Worm (Caenorhabditis elegans): ENCODE results near the gene C34E11.4.

The C34E11.4 gene

ce11 chrX:11769278-11769677 is 34.7 kb upstream of the C34E11.4 start, which contains the start of gene ttx-3:
ttx-3 (minus strand) TSS chrX:11769378.
- TF ChIP-seq ama-1 (optimal IDR thresholded peaks at IDR 0.05) (no peak), mdl-1 (tag; optimal IDR thresholded peaks at IDR 0.05) (no peak), snpc-4 (tag; optimal IDR thresholded peaks at IDR 0.05) (no peak), egl-5 (tag; optimal IDR thresholded peaks at IDR 0.05) (no peak), zag-1 (tag; optimal IDR thresholded peaks at IDR 0.05) (no peak), skn-1 (tag; optimal IDR thresholded peaks at IDR 0.05) (no peak), pqm-1 (tag; optimal IDR thresholded peaks at IDR 0.05) (no peak), R02D3.7 (tag; optimal IDR thresholded peaks at IDR 0.05) (no peak), jun-1 (tag; optimal IDR thresholded peaks at IDR 0.05) (no peak), ceh-28 (tag; optimal IDR thresholded peaks at IDR 0.05) (no peak)

DNA sequence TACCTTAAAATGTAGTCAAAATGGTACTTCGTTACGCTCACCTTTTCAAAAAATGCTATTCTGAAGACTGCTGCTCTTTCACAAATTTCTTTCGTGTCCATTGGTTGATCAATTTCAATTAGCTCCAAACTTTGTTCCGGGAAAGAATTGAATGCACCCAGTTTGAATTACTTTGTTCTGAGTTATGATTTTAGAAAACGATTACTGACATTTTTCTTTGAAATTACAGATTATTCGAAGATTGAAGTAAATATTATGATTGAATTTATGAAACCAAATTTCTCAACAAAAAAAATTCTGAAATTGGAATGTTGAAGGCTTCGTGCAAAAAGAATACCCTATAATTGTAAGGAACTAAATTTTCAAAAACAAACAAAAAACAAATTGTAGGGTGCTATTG is 19.8 kb upstream of the C34E11.4 start, which contains the start of gene Y102F5A.1:
Gene Y102F5A.1, minus strand, starts transcription at position 101 of the 400 bp plus-strand sequence.
- TF ChIP-seq nhr-77 (tag; optimal IDR thresholded peaks at IDR 0.05) = no peak
- TF ChIP-seq ztf-11 (tag; optimal IDR thresholded peaks at IDR 0.05) = no peak
- no peak for TF ChIP-seq nhr-12 (tag; optimal IDR thresholded peaks at IDR 0.05)
- no peak for TF ChIP-seq daf-12 (tag; optimal IDR thresholded peaks at IDR 0.05)
- TF ChIP-seq sea-2 (GFP tag; optimal IDR thresholded peaks at IDR 0.05) = no peak
- no peak for TF ChIP-seq pqm-1 (tag; optimal IDR thresholded peaks at IDR 0.05)
- TF ChIP-seq mdl-1 (tag; optimal IDR thresholded peaks at IDR 0.05) = no peak
- TF ChIP-seq fkh-2 (tag; optimal IDR thresholded peaks at IDR 0.05) = no peak

DNA sequence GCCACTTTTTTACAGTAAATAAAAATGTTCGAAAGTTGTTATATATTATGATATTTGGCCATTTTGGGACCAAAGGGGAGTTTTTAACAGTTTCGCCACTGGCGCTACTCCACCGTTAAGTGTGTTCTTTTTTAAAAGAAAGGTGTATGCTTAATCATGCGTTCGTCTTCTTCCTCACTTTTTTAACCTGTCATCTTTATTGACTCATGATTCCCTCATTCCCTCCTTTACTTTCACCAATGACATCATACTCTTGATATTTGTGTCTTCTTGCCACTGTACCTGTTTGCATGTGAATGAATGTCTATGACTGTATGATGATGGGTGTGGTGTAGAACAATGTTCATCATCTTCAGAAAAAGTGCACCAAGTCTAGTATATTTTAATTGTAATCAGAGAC is 13.4 kb upstream of the C34E11.4 start:
- TF ChIP-seq snpc-4 (tag; optimal IDR thresholded peaks at IDR 0.05) = no peak
- peak; percentile 9 for TF ChIP-seq jun-1 (tag; optimal IDR thresholded peaks at IDR 0.05)
- TF ChIP-seq skn-1 (tag; optimal IDR thresholded peaks at IDR 0.05) = peak; percentile 28
- no peak for TF ChIP-seq aly-2 (tag; optimal IDR thresholded peaks at IDR 0.05)
- TF ChIP-seq pqm-1 (tag; optimal IDR thresholded peaks at IDR 0.05) = peak; percentile 88
- TF ChIP-seq nhr-12 (tag; optimal IDR thresholded peaks at IDR 0.05) = no peak
- peak; percentile 55 for TF ChIP-seq elt-2 (tag; optimal IDR thresholded peaks at IDR 0.05)
- peak; percentile 58 for TF ChIP-seq pha-4 (tag; optimal IDR thresholded peaks at IDR 0.05)

DNA sequence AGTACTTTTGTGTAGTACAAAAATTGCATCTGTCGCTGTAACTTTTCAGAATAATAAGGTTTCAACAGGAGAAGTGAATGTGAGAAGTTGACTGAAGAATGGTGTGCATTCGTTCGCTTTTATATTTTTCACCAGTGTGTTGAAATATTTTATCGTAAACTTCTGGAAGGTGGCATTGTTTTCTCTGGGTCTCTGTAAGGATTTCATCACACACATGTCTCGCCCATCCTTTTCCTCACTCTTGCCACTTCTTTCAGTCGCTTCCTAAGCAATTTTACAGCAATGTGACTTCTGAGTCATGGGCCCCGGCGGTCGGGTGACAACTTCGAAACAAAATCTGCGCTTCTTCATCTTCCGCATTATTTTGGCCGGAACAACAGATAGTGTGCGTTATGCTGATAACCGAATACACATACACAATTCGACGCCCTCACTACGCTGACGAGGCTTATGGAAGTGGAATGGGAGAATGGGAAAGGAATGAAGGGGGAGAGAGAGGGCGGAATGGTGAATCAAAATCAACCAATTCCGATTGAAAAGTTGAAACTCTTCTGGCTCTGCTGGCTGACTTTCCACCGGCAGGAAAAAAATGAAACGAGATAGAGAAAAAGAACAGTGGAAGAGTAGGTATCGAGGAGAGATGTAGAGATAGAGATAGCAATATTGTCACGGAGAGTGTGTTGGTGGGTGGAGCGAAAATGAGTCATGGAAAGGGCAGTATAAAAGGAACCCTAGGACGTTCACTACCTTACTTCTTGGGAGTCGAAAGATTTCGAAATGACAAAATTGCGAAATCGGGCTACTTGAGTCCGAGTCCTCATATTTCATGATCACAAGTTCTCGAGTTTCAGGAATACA is 12.4 kb upstream of the C34E11.4 start:
- TF ChIP-seq nhr-237 (tag; optimal IDR thresholded peaks at IDR 0.05) = no peak
- no peak for TF ChIP-seq sea-2 (GFP tag; optimal IDR thresholded peaks at IDR 0.05)
- TF ChIP-seq pha-4 (tag; optimal IDR thresholded peaks at IDR 0.05) = peak; percentile 6
- no peak for TF ChIP-seq ceh-9 (tag; optimal IDR thresholded peaks at IDR 0.05)
- TF ChIP-seq unc-62 (GFP tag; optimal IDR thresholded peaks at IDR 0.05) = no peak
- TF ChIP-seq ceh-28 (tag; optimal IDR thresholded peaks at IDR 0.05) = no peak
- TF ChIP-seq jun-1 (tag; optimal IDR thresholded peaks at IDR 0.05) = peak; percentile 80
- TF ChIP-seq fos-1 (tag; optimal IDR thresholded peaks at IDR 0.05) = peak; percentile 2
- TF ChIP-seq pqm-1 (tag; optimal IDR thresholded peaks at IDR 0.05) = peak; percentile 50
- no peak for TF ChIP-seq lin-39 (tag; optimal IDR thresholded peaks at IDR 0.05)
- TF ChIP-seq snpc-4 (tag; optimal IDR thresholded peaks at IDR 0.05) = no peak
- peak; percentile 10 for TF ChIP-seq nfya-1 (tag; optimal IDR thresholded peaks at IDR 0.05; ENCODE audit: insufficient read depth)
- peak; percentile 1 for TF ChIP-seq hmg-11 (tag; optimal IDR thresholded peaks at IDR 0.05)
- TF ChIP-seq elt-2 (tag; optimal IDR thresholded peaks at IDR 0.05) = peak; percentile 95
- TF ChIP-seq mdl-1 (tag; optimal IDR thresholded peaks at IDR 0.05) = no peak
- TF ChIP-seq elt-3 (tag; optimal IDR thresholded peaks at IDR 0.05) = no peak
- TF ChIP-seq nhr-11 (tag; optimal IDR thresholded peaks at IDR 0.05) = no peak

DNA sequence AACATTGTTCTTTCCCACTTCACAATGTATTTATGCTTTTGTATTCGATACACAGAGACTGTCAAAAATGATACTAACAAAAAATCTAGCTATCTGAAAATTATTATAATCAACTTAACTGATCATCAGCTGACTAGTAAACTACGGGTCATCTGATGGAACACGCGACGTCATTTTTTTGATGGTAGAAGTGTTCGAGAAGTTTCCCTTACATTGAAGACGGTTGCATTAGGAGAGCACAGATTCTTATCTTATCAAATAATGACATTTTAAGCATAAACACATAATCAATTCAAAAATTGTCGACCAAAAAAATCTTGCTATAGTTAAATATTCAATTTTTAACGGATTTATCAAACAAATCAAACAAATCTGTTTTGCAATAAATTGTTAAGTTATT is 11.3 kb upstream of the C34E11.4 start:
- TF ChIP-seq nhr-25 (tag; optimal IDR thresholded peaks at IDR 0.05) (no peak), pha-4 (tag; optimal IDR thresholded peaks at IDR 0.05) (peak; percentile 42), ztf-11 (tag; optimal IDR thresholded peaks at IDR 0.05) (no peak), elt-2 (tag; optimal IDR thresholded peaks at IDR 0.05) (peak; percentile 92), jun-1 (tag; optimal IDR thresholded peaks at IDR 0.05) (peak; percentile 48), ceh-28 (tag; optimal IDR thresholded peaks at IDR 0.05) (no peak), nhr-43 (tag; optimal IDR thresholded peaks at IDR 0.05; ENCODE audit: poor library complexity, severe bottlenecking) (no peak), nhr-76 (tag; optimal IDR thresholded peaks at IDR 0.05) (no peak), pqm-1 (tag; optimal IDR thresholded peaks at IDR 0.05) (peak; percentile 8), snpc-4 (tag; optimal IDR thresholded peaks at IDR 0.05) (no peak), skn-1 (tag; optimal IDR thresholded peaks at IDR 0.05) (peak; percentile 6), nfya-1 (tag; optimal IDR thresholded peaks at IDR 0.05; ENCODE audit: insufficient read depth) (no peak), egl-5 (tag; optimal IDR thresholded peaks at IDR 0.05) (no peak), hmg-11 (tag; optimal IDR thresholded peaks at IDR 0.05) (no peak), mdl-1 (tag; optimal IDR thresholded peaks at IDR 0.05) (no peak), nhr-28 (tag; optimal IDR thresholded peaks at IDR 0.05) (no peak), lsy-12 (tag; optimal IDR thresholded peaks at IDR 0.05) (no peak), unc-62 (GFP tag; optimal IDR thresholded peaks at IDR 0.05) (no peak), nhr-23 (tag; optimal IDR thresholded peaks at IDR 0.05) (no peak), ceh-16 (tag; optimal IDR thresholded peaks at IDR 0.05) (no peak), unc-39 (tag; optimal IDR thresholded peaks at IDR 0.05) (no peak), fkh-2 (tag; optimal IDR thresholded peaks at IDR 0.05) (no peak), elt-3 (tag; optimal IDR thresholded peaks at IDR 0.05) (no peak), tbx-2 (tag; optimal IDR thresholded peaks at IDR 0.05) (no peak), ceh-9 (tag; optimal IDR thresholded peaks at IDR 0.05) (no peak), lin-15B (tag; optimal IDR thresholded peaks at IDR 0.05) (no peak), ZK546.5 (tag; optimal IDR thresholded peaks at IDR 0.05) (no peak), daf-12 (tag; optimal IDR thresholded peaks at IDR 0.05) (no peak), eor-1 (tag; optimal IDR thresholded peaks at IDR 0.05) (no peak)
